Fruit fly (Drosophila melanogaster) whole organism, embryonic: ENCODE measurements around the gene Tao.
A peak's percentile ranks its signal among the peaks of the same experiment; 100 is the strongest.

Experiments
- Abd-B ChIP-seq: fragments of 200-800 bp; sonication (Bioruptor generic); optimal IDR thresholded peaks from 2 replicates; lab custom pipeline; 2018; ENCODE audit warnings: missing biosample characterization, mild to moderate bottlenecking, missing genetic modification characterization, moderate library complexity
- B-H2 ChIP-seq: fragments of 200-800 bp; sonication (Bioruptor generic); optimal IDR thresholded peaks from 2 replicates; lab custom pipeline; 2018; ENCODE audit warnings: missing biosample characterization, mild to moderate bottlenecking, missing genetic modification characterization
- CG10147 ChIP-seq: fragments of 200-800 bp; sonication (Bioruptor generic); optimal IDR thresholded peaks from 2 replicates; lab custom pipeline; 2019; ENCODE audit warnings: missing biosample characterization, mild to moderate bottlenecking, missing genetic modification characterization, moderate library complexity
- CG10209 ChIP-seq: fragments of 200-800 bp; sonication (Bioruptor generic); optimal IDR thresholded peaks from 3 replicates; lab custom pipeline; 2017; ENCODE audit warnings: missing biosample characterization, mild to moderate bottlenecking, missing genetic modification characterization, missing genetic modification reagents
- CG11456 ChIP-seq: fragments of 200-800 bp; sonication (Bioruptor generic); IDR thresholded peaks from 3 replicates; pipeline ENCODE4 v1.3.6; 2022; ENCODE audit warnings: missing biosample characterization, missing genetic modification characterization
- CG12155 ChIP-seq: fragments of 200-800 bp; sonication (Bioruptor generic); optimal IDR thresholded peaks from 3 replicates; lab custom pipeline; 2016; ENCODE audit warnings: missing biosample characterization, missing genetic modification characterization
- CG13287 ChIP-seq: fragments of 200-800 bp; sonication (Bioruptor generic); IDR thresholded peaks from 2 replicates; pipeline ENCODE4 v1.3.6; 2022; ENCODE audit warnings: missing biosample characterization, missing genetic modification characterization; ENCODE audit not compliant: partially characterized antibody
- CG13894 ChIP-seq: fragments of 200-800 bp; sonication (Bioruptor generic); optimal IDR thresholded peaks from 3 replicates; lab custom pipeline; 2018; ENCODE audit warnings: missing biosample characterization, mild to moderate bottlenecking, missing genetic modification characterization, moderate library complexity
- CG14710 ChIP-seq: fragments of 200-800 bp; sonication (Bioruptor generic); optimal IDR thresholded peaks from 3 replicates; lab custom pipeline; 2019; ENCODE audit warnings: missing biosample characterization, mild to moderate bottlenecking, missing genetic modification characterization, moderate library complexity
- CG15269 ChIP-seq: fragments of 200-800 bp; sonication (Bioruptor generic); optimal IDR thresholded peaks from 2 replicates; lab custom pipeline; 2018; ENCODE audit warnings: missing biosample characterization, mild to moderate bottlenecking, missing genetic modification characterization, moderate library complexity
- CG15514 ChIP-seq: fragments of 200-800 bp; sonication (Bioruptor generic); optimal IDR thresholded peaks from 3 replicates; lab custom pipeline; 2017; ENCODE audit warnings: missing biosample characterization, missing genetic modification characterization, mild to moderate bottlenecking, moderate library complexity, missing genetic modification reagents
- CG16779 ChIP-seq: fragments of 200-800 bp; sonication (Bioruptor generic); IDR thresholded peaks from 2 replicates; pipeline ENCODE4 v1.3.6; 2022; ENCODE audit warnings: missing biosample characterization, missing genetic modification characterization
- CG16813 ChIP-seq: fragments of 200-800 bp; sonication (Bioruptor generic); IDR thresholded peaks from 3 replicates; pipeline ENCODE4 v1.3.6; 2022; ENCODE audit warnings: missing biosample characterization, missing genetic modification characterization; ENCODE audit not compliant: partially characterized antibody
- CG16815 ChIP-seq: fragments of 200-800 bp; sonication (Bioruptor generic); optimal IDR thresholded peaks from 3 replicates; lab custom pipeline; 2017; ENCODE audit warnings: missing biosample characterization, mild to moderate bottlenecking, missing genetic modification characterization
- CG16863 ChIP-seq: fragments of 200-800 bp; sonication (Bioruptor generic); optimal IDR thresholded peaks from 3 replicates; lab custom pipeline; 2016; ENCODE audit warnings: missing biosample characterization, missing genetic modification characterization
- CG17568 ChIP-seq: fragments of 200-800 bp; sonication (Bioruptor generic); optimal IDR thresholded peaks from 2 replicates; lab custom pipeline; 2018; ENCODE audit warnings: missing biosample characterization, mild to moderate bottlenecking, missing genetic modification characterization, moderate library complexity
- CG2202 ChIP-seq: fragments of 200-800 bp; sonication (Bioruptor generic); optimal IDR thresholded peaks from 2 replicates; lab custom pipeline; 2018; ENCODE audit warnings: missing biosample characterization, mild to moderate bottlenecking, missing genetic modification characterization
- CG2889 ChIP-seq: fragments of 200-800 bp; sonication (Bioruptor generic); IDR thresholded peaks from 3 replicates; pipeline ENCODE4 v1.3.6; 2022; ENCODE audit warnings: missing biosample characterization, missing genetic modification characterization
- CG30431 ChIP-seq: fragments of 200-800 bp; sonication (Bioruptor generic); optimal IDR thresholded peaks from 2 replicates; lab custom pipeline; 2017; ENCODE audit warnings: missing biosample characterization, missing genetic modification characterization
- CG32532 ChIP-seq: fragments of 200-800 bp; sonication (Bioruptor generic); IDR thresholded peaks from 2 replicates; pipeline ENCODE4 v1.3.6; 2022; ENCODE audit warnings: missing biosample characterization, missing genetic modification characterization
- CG34376 ChIP-seq: fragments of 200-800 bp; sonication (Bioruptor generic); optimal IDR thresholded peaks from 2 replicates; lab custom pipeline; 2018; ENCODE audit warnings: missing biosample characterization, mild to moderate bottlenecking, missing genetic modification characterization
- CG4328 ChIP-seq: fragments of 200-800 bp; sonication (Bioruptor generic); optimal IDR thresholded peaks from 3 replicates; lab custom pipeline; 2017; ENCODE audit warnings: missing biosample characterization, missing genetic modification reagents, missing genetic modification characterization
- CG4730 ChIP-seq: fragments of 200-800 bp; sonication (Bioruptor generic); IDR thresholded peaks from 2 replicates; pipeline ENCODE4 v1.3.6; 2022; ENCODE audit warnings: missing biosample characterization, missing genetic modification characterization
- CG5953 ChIP-seq: fragments of 200-800 bp; sonication (Bioruptor generic); IDR thresholded peaks from 2 replicates; pipeline ENCODE4 v1.3.6; 2022; ENCODE audit warnings: missing biosample characterization, missing genetic modification characterization
- CG6689 ChIP-seq: fragments of 200-800 bp; sonication (Bioruptor generic); IDR thresholded peaks from 2 replicates; pipeline ENCODE4 v1.3.6; 2022; ENCODE audit warnings: missing biosample characterization, missing genetic modification characterization
- CG7271 ChIP-seq: fragments of 200-800 bp; sonication (Bioruptor generic); optimal IDR thresholded peaks from 2 replicates; lab custom pipeline; 2018; ENCODE audit warnings: missing biosample characterization, mild to moderate bottlenecking, missing genetic modification characterization, moderate library complexity
- CG8478 ChIP-seq: fragments of >200 bp; optimal IDR thresholded peaks from 2 replicates; lab custom pipeline; 2018
- CrebB ChIP-seq: fragments of 200-800 bp; sonication (Bioruptor generic); optimal IDR thresholded peaks from 3 replicates; lab custom pipeline; 2018; ENCODE audit warnings: missing biosample characterization, mild to moderate bottlenecking, missing genetic modification characterization
- GATAe ChIP-seq: fragments of 200-800 bp; sonication (Bioruptor generic); conservative IDR thresholded peaks from 2 replicates; pipeline ENCODE4 v1.3.6; 2022; ENCODE audit warnings: missing biosample characterization, missing genetic modification characterization
- HmgZ ChIP-seq: fragments of 200-800 bp; sonication (Bioruptor generic); optimal IDR thresholded peaks from 2 replicates; lab custom pipeline; 2018; ENCODE audit warnings: missing biosample characterization, mild to moderate bottlenecking, missing genetic modification characterization
- Kr ChIP-seq: fragments of 200-800 bp; sonication (Bioruptor generic); optimal IDR thresholded peaks from 2 replicates; lab custom pipeline; 2017; ENCODE audit warnings: missing biosample characterization, mild to moderate bottlenecking, missing genetic modification characterization
- MESR4 ChIP-seq: fragments of 200-800 bp; sonication (Bioruptor generic); optimal IDR thresholded peaks from 2 replicates; lab custom pipeline; 2018; ENCODE audit warnings: missing biosample characterization, mild to moderate bottlenecking, missing genetic modification characterization, moderate library complexity
- Myb ChIP-seq: fragments of 200-800 bp; sonication (Bioruptor generic); optimal IDR thresholded peaks from 2 replicates; lab custom pipeline; 2016; ENCODE audit warnings: missing biosample characterization, missing genetic modification characterization
- Nf-YA ChIP-seq: fragments of 200-800 bp; sonication (Bioruptor generic); IDR thresholded peaks from 2 replicates; pipeline ENCODE4 v1.3.6; 2022; ENCODE audit warnings: missing biosample characterization, missing genetic modification characterization
- Oaz ChIP-seq: fragments of 200-800 bp; sonication (Bioruptor generic); IDR thresholded peaks from 2 replicates; pipeline ENCODE4 v1.3.6; 2022; ENCODE audit warnings: missing biosample characterization, missing genetic modification characterization
- Poxn ChIP-seq: fragments of 200-800 bp; sonication (Bioruptor generic); IDR thresholded peaks from 2 replicates; pipeline ENCODE4 v1.3.6; 2022; ENCODE audit warnings: missing biosample characterization, missing genetic modification characterization
- Sox100B ChIP-seq: fragments of 200-800 bp; sonication (Bioruptor generic); optimal IDR thresholded peaks from 3 replicates; lab custom pipeline; 2018; ENCODE audit warnings: missing biosample characterization, mild to moderate bottlenecking, missing genetic modification characterization
- Stat92E ChIP-seq, 3 experiments: fragments of >200 bp in 2 of 3; fragments of 200-800 bp in 1 of 3; sonication (Bioruptor generic) in 1 of 3; optimal IDR thresholded peaks; 2 replicates each; lab custom pipeline; 2017 to 2019; ENCODE audit warnings: missing biosample characterization in 3 of 3, missing genetic modification characterization in 3 of 3, mild to moderate bottlenecking in 1 of 3, moderate library complexity in 1 of 3
- ash1 ChIP-seq: fragments of 200-800 bp; sonication (Bioruptor generic); optimal IDR thresholded peaks from 2 replicates; lab custom pipeline; 2018; ENCODE audit warnings: missing biosample characterization, mild to moderate bottlenecking, missing genetic modification characterization
- bab2 ChIP-seq: fragments of 200-800 bp; sonication (Bioruptor generic); optimal IDR thresholded peaks from 2 replicates; lab custom pipeline; 2016; ENCODE audit warnings: missing biosample characterization, missing genetic modification characterization
- chif ChIP-seq, 2 experiments: fragments of 200-800 bp; sonication (Bioruptor generic); optimal IDR thresholded peaks; 3 replicates each; lab custom pipeline; 2016; ENCODE audit warnings: missing biosample characterization in 2 of 2, missing genetic modification characterization in 2 of 2
- dmrt99B ChIP-seq: fragments of 200-800 bp; sonication (Bioruptor generic); optimal IDR thresholded peaks from 2 replicates; lab custom pipeline; 2018; ENCODE audit warnings: missing biosample characterization, mild to moderate bottlenecking, missing genetic modification characterization, moderate library complexity
- grau ChIP-seq: fragments of 200-800 bp; optimal IDR thresholded peaks from 3 replicates; lab custom pipeline; 2019; ENCODE audit warnings: missing biosample characterization, mild to moderate bottlenecking, missing genetic modification characterization, moderate library complexity
- hbn ChIP-seq: fragments of 200-800 bp; sonication (Bioruptor generic); IDR thresholded peaks from 2 replicates; pipeline ENCODE4 v1.3.6; 2022; ENCODE audit warnings: missing biosample characterization, missing genetic modification characterization; ENCODE audit not compliant: partially characterized antibody
- inv ChIP-seq: fragments of 200-800 bp; sonication (Bioruptor generic); IDR thresholded peaks from 2 replicates; pipeline ENCODE4 v1.3.6; 2022; ENCODE audit warnings: missing biosample characterization, missing genetic modification characterization; ENCODE audit not compliant: partially characterized antibody
- luna ChIP-seq: fragments of 200-800 bp; sonication (Bioruptor generic); optimal IDR thresholded peaks from 2 replicates; lab custom pipeline; 2016; ENCODE audit warnings: missing biosample characterization, missing genetic modification characterization
- org-1 ChIP-seq: fragments of 200-800 bp; sonication (Bioruptor generic); optimal IDR thresholded peaks from 2 replicates; lab custom pipeline; 2017; ENCODE audit warnings: missing biosample characterization, missing genetic modification characterization
- phol ChIP-seq: fragments of 200-800 bp; sonication (Bioruptor generic); optimal IDR thresholded peaks from 3 replicates; lab custom pipeline; 2018; ENCODE audit warnings: missing biosample characterization, mild to moderate bottlenecking, missing genetic modification characterization, moderate library complexity
- sug ChIP-seq: fragments of 200-800 bp; optimal IDR thresholded peaks from 2 replicates; lab custom pipeline; 2019; ENCODE audit warnings: missing biosample characterization, mild to moderate bottlenecking, missing genetic modification characterization, moderate library complexity
- tll ChIP-seq, 2 experiments: fragments of 200-800 bp in 1 of 2; fragments of >200 bp in 1 of 2; sonication (Bioruptor generic) in 1 of 2; optimal IDR thresholded peaks; 2 replicates each; lab custom pipeline; 2017 to 2019; ENCODE audit warnings: missing biosample characterization in 2 of 2, missing genetic modification characterization in 2 of 2, mild to moderate bottlenecking in 1 of 2, moderate library complexity in 1 of 2

Tao gene

DNA sequence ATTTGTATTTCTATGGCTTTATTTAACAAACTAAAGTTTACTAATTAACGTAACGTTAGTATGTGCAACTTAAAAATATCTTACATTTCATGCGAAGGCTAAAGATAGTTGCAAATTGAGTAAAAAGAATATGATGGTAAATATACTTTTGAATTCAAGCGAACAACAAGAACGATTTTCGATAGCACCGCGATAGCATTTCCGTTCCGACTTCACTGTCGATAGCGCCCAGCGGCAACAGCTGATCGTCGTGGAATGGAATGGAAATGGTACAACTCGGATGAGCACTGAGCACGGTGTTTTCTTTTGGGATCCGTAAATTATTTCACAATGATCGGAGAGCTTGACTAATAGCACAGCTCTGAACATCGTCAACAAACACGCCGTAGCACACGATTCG lies 33.9 kb upstream of the Tao start (continued):
- no peak for TF ChIP-seq Stat92E (GFP tag; optimal IDR thresholded peaks at IDR 0.05; lab: Kevin White, UChicago)
- TF ChIP-seq Oaz (GFP tag; lab: Robert Waterston, UW) = no peak
- TF ChIP-seq CG16863 (GFP tag; lab: Kevin White, UChicago) = no peak
- peak; percentile 44 for TF ChIP-seq MESR4 (GFP tag; lab: Kevin White, UChicago)
- TF ChIP-seq dmrt99B (tag; lab: Kevin White, UChicago) = no peak
- TF ChIP-seq org-1 (GFP tag; lab: Kevin White, UChicago) = peak; percentile 29
- peak; percentile 72 for TF ChIP-seq HmgZ (tag; lab: Kevin White, UChicago)
- TF ChIP-seq sug = peak; percentile 37
- 0 out of 3 replicates have a peak, but pooled peaks have one; percentile 33 for TF ChIP-seq CG16813 (GFP tag; lab: Robert Waterston, UW)
- no peak for TF ChIP-seq CG2889 (GFP tag; lab: Robert Waterston, UW)
- peak; percentile 19 for TF ChIP-seq CG2202 (tag; lab: Kevin White, UChicago)
- TF ChIP-seq CG10209 (GFP tag; lab: Kevin White, UChicago) = no peak
- TF ChIP-seq CG4328 (GFP tag; lab: Kevin White, UChicago) = peak; percentile 65
- no peak for TF ChIP-seq CG15269 (tag; lab: Kevin White, UChicago)
- peak; percentile 90 for TF ChIP-seq CG34376
- peak; percentile 75 for TF ChIP-seq CG13287 (GFP tag; lab: Robert Waterston, UW)
- TF ChIP-seq CrebB (tag; lab: Kevin White, UChicago) = peak; percentile 81
- no peak for TF ChIP-seq inv
- no peak for TF ChIP-seq CG30431
- peak; percentile 76 for TF ChIP-seq CG7271 (tag; lab: Kevin White, UChicago)
- TF ChIP-seq CG4730 (GFP tag; lab: Robert Waterston, UW) = no peak
- no peak for TF ChIP-seq Poxn
- TF ChIP-seq CG32532 (GFP tag; lab: Robert Waterston, UW) = peak; percentile 41; the same call in 1 of the 2 replicates
- no peak for TF ChIP-seq CG12155 (GFP tag; lab: Kevin White, UChicago)
- TF ChIP-seq Nf-YA = no peak
- TF ChIP-seq chif (GFP tag; optimal IDR thresholded peaks at IDR 0.05; lab: Kevin White, UChicago) = no peak
- no peak for TF ChIP-seq CG6689
- TF ChIP-seq Myb (GFP tag; lab: Kevin White, UChicago) = peak; percentile 76
- TF ChIP-seq CG15514 = peak; percentile 81
- TF ChIP-seq CG5953 (GFP tag; lab: Robert Waterston, UW) = no peak
- TF ChIP-seq Kr (GFP tag; lab: Kevin White, UChicago) = no peak
- no peak for TF ChIP-seq CG17568 (GFP tag; lab: Kevin White, UChicago)
- no peak for TF ChIP-seq tll (GFP tag; optimal IDR thresholded peaks at IDR 0.05; lab: Kevin White, UChicago)
- no peak for TF ChIP-seq CG16779 (GFP tag; lab: Robert Waterston, UW)
- TF ChIP-seq hbn (GFP tag; lab: Robert Waterston, UW) = no peak
- 0 out of 3 replicates have a peak, but pooled peaks have one; percentile 33 for TF ChIP-seq CG11456 (GFP tag; lab: Robert Waterston, UW)
- TF ChIP-seq bab2 = no peak
- TF ChIP-seq phol (tag; lab: Kevin White, UChicago) = peak; percentile 31
- TF ChIP-seq CG14710 (tag; lab: Kevin White, UChicago) = peak; percentile 57
- peak; percentile 76 for TF ChIP-seq B-H2 (GFP tag; lab: Kevin White, UChicago)
- TF ChIP-seq Abd-B (GFP tag; lab: Kevin White, UChicago) = no peak
- no peak for TF ChIP-seq CG8478 (lab: Kevin White, UChicago)
- TF ChIP-seq CG16815 (GFP tag; lab: Kevin White, UChicago) = no peak
- no peak for TF ChIP-seq luna (GFP tag; lab: Kevin White, UChicago)
- TF ChIP-seq GATAe (GFP tag; lab: Robert Waterston, UW) = no peak
- peak; percentile 58 for TF ChIP-seq CG10147 (GFP tag; lab: Kevin White, UChicago)
- no peak for TF ChIP-seq Sox100B (GFP tag; lab: Kevin White, UChicago)
- peak; percentile 44 for TF ChIP-seq grau (tag; lab: Kevin White, UChicago)
- no peak for TF ChIP-seq CG13894 (tag; lab: Kevin White, UChicago)
- TF ChIP-seq ash1 (GFP tag; lab: Kevin White, UChicago) = peak; percentile 30
